Worm (Caenorhabditis elegans) whole organism, L1 larva: ENCODE data around the gene R13A1.3.

ENCODE experiments used
- dpl-1 ChIP-seq, 3 experiments: fragments of 150-350 bp in 2 of 3; sonication (generic microtip) in 1 of 3; optimal IDR thresholded peaks; 2 replicates each; lab custom pipeline; 2014 to 2017; ENCODE audit warnings: missing biosample characterization in 3 of 3, missing genetic modification characterization in 3 of 3, missing genetic modification reagents in 3 of 3
- elt-3 ChIP-seq, 6 experiments: fragments of 150-350 bp in 1 of 6; sonication (generic microtip); optimal IDR thresholded peaks; 2 replicates each; lab custom pipeline; 2017 to 2018; ENCODE audit warnings: missing biosample characterization in 6 of 6, missing genetic modification characterization in 6 of 6, inconsistent platforms in 1 of 6
- fkh-4 ChIP-seq: sonication (generic microtip); optimal IDR thresholded peaks from 2 replicates; lab custom pipeline; 2016; ENCODE audit warnings: missing compliant biosample characterization, missing genetic modification characterization, borderline replicate concordance
- grh-1 ChIP-seq: fragments of 200-800 bp; sonication (Bioruptor generic); IDR thresholded peaks from 2 replicates; pipeline ENCODE4 v1.3.6; 2022; ENCODE audit warnings: missing genetic modification reagents, missing genetic modification characterization, missing compliant biosample characterization
- snpc-4 ChIP-seq: fragments of 150-350 bp; optimal IDR thresholded peaks from 2 replicates; lab custom pipeline; 2014; ENCODE audit warnings: missing biosample characterization, missing genetic modification characterization
- zip-4 ChIP-seq: fragments of 200-800 bp; sonication (Bioruptor generic); optimal IDR thresholded peaks from 2 replicates; lab custom pipeline; 2018; ENCODE audit warnings: mild to moderate bottlenecking, missing genetic modification characterization, moderate library complexity, missing compliant biosample characterization

DNA sequence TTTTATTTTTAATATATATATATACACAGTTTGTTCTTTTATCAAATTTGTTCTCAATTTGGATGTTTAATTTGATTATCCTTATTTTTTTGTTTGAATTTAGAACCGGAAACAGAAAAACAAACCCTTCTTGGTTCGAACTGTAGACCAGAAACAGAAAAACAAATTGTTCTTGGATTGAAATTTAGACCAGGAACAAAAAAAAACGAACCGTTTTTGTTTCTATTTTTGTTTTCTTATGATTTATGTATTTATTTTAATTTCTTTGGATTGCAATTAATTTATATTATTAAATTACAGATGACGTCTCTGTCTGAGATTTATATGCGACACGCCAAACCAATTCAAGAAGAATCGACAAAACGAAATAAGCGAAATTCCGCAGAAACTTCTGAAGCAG is 28.4 kb upstream of the R13A1.3 start, which contains the start of gene C42D4.19:
- no peak for TF ChIP-seq grh-1
- no peak for TF ChIP-seq elt-3 (tag; optimal IDR thresholded peaks at IDR 0.05; lab: Kevin White, UChicago)
- TF ChIP-seq fkh-4 (tag; lab: Kevin White, UChicago): no peak
- no peak for TF ChIP-seq dpl-1 (GFP tag; optimal IDR thresholded peaks at IDR 0.05; lab: Kevin White, UChicago)
- TF ChIP-seq zip-4 (GFP tag; lab: Kevin White, UChicago): no peak
- no peak for TF ChIP-seq snpc-4 (tag; lab: Kevin White, UChicago)
